Worm (Caenorhabditis elegans): Measurements from ENCODE around the gene unc-23.

ce11 chrV:8939424-8940065, 3.4 kb downstream of the unc-23 start:
- TF ChIP-seq ama-1 (optimal IDR thresholded peaks at IDR 0.05) (no peak), hmbx-1 (tag; optimal IDR thresholded peaks at IDR 0.05) (no peak), hmg-4 (GFP tag; optimal IDR thresholded peaks at IDR 0.05) (no peak), ceh-13 (GFP tag; optimal IDR thresholded peaks at IDR 0.05) (no peak), tbx-37 (GFP tag; conservative IDR thresholded peaks at IDR 0.05) (no peak), hnd-1 (tag; optimal IDR thresholded peaks at IDR 0.05) (no peak), F13C5.2 (tag; optimal IDR thresholded peaks at IDR 0.05) (no peak), pes-1 (GFP tag; IDR thresholded peaks at IDR 0.05) (no peak), ceh-36 (tag; optimal IDR thresholded peaks at IDR 0.05) (no peak), flt-1 (GFP tag; IDR thresholded peaks at IDR 0.05) (no peak), scrt-1 (GFP tag; IDR thresholded peaks at IDR 0.05) (no peak), ets-7 (tag; optimal IDR thresholded peaks at IDR 0.05) (no peak), tra-4 (tag; optimal IDR thresholded peaks at IDR 0.05) (no peak)

Data from whole organism, early embryonic.